Worm (Caenorhabditis elegans): ENCODE results near the gene anmt-1.

DNA sequence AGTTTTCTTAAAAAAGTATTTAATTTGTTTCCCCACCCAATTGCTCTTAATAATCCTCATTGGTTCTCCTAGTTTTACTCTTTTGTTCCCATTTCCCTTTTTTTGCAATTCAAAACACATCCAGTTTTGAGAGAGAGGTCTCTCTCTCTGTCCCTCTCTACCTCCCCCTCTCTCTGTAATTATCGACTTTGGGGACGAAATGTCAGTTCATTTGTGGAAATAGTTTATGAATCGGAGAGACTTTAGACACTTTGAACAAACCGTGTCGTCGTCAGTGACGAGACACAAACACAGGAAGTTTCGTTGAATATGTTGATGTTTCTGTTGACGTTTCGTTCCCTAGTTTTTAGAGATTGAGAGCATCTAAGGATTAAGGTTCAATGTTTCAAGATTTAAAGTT, 21.5 kb upstream of the anmt-1 start:
- TF ChIP-seq unc-62 (GFP tag; optimal IDR thresholded peaks at IDR 0.05), result no peak
- TF ChIP-seq tlp-1 (tag; optimal IDR thresholded peaks at IDR 0.05), result no peak
- TF ChIP-seq nhr-237 (tag; optimal IDR thresholded peaks at IDR 0.05), result no peak
- no peak for TF ChIP-seq isw-1 (GFP tag; IDR thresholded peaks at IDR 0.05)
- TF ChIP-seq jun-1 (tag; optimal IDR thresholded peaks at IDR 0.05), result no peak
- TF ChIP-seq alr-1 (tag; optimal IDR thresholded peaks at IDR 0.05; ENCODE audit: borderline replicate concordance), result no peak
- no peak for TF ChIP-seq sox-4 (tag; optimal IDR thresholded peaks at IDR 0.05)
- TF ChIP-seq ceh-82 (tag; optimal IDR thresholded peaks at IDR 0.05), result no peak
- no peak for TF ChIP-seq zag-1 (tag; optimal IDR thresholded peaks at IDR 0.05)
- no peak for TF ChIP-seq nhr-12 (tag; optimal IDR thresholded peaks at IDR 0.05)
- no peak for TF ChIP-seq zip-4 (GFP tag; optimal IDR thresholded peaks at IDR 0.05)
